Fruit fly (Drosophila melanogaster) whole organism, embryonic: ENCODE data around the gene Cyp4ac2.

Experiments used
- Ada2b ChIP-seq: fragments of 200-800 bp; sonication (Bioruptor generic); IDR thresholded peaks from 2 replicates; pipeline ENCODE4 v1.3.6; 2022; ENCODE audit warnings: missing biosample characterization, missing genetic modification characterization
- Atf6 ChIP-seq: fragments of 200-800 bp; sonication (Bioruptor generic); IDR thresholded peaks from 2 replicates; pipeline ENCODE4 v1.3.6; 2022; ENCODE audit warnings: missing biosample characterization, missing genetic modification characterization
- Awh ChIP-seq: fragments of 200-800 bp; sonication (Bioruptor generic); IDR thresholded peaks from 2 replicates; pipeline ENCODE4, ENCODE4 v1.3.6; 2022; ENCODE audit warnings: missing biosample characterization, missing genetic modification characterization
- CG11398 ChIP-seq: fragments of 200-800 bp; sonication (Bioruptor generic); optimal IDR thresholded peaks from 2 replicates; lab custom pipeline; 2016; ENCODE audit warnings: missing biosample characterization, missing genetic modification characterization
- CG12236 ChIP-seq: fragments of 200-800 bp; sonication (Bioruptor generic); optimal IDR thresholded peaks from 2 replicates; lab custom pipeline; 2016; ENCODE audit warnings: missing biosample characterization, missing genetic modification characterization
- CG12391 ChIP-seq: fragments of 200-800 bp; sonication (Bioruptor generic); optimal IDR thresholded peaks from 3 replicates; lab custom pipeline; 2018; ENCODE audit warnings: missing biosample characterization, mild to moderate bottlenecking, missing genetic modification characterization, moderate library complexity
- CG13296 ChIP-seq: fragments of 200-800 bp; sonication (Bioruptor generic); optimal IDR thresholded peaks from 3 replicates; lab custom pipeline; 2018; ENCODE audit warnings: missing biosample characterization, mild to moderate bottlenecking, missing genetic modification characterization
- CG15011 ChIP-seq: fragments of 200-800 bp; sonication (Bioruptor generic); optimal IDR thresholded peaks from 3 replicates; lab custom pipeline; 2018; ENCODE audit warnings: missing biosample characterization, mild to moderate bottlenecking, missing genetic modification characterization
- CG16863 ChIP-seq: fragments of 200-800 bp; sonication (Bioruptor generic); optimal IDR thresholded peaks from 3 replicates; lab custom pipeline; 2016; ENCODE audit warnings: missing biosample characterization, missing genetic modification characterization
- CG17359 ChIP-seq: fragments of 200-800 bp; sonication (Bioruptor generic); optimal IDR thresholded peaks from 3 replicates; lab custom pipeline; 2018; ENCODE audit warnings: missing biosample characterization, mild to moderate bottlenecking, missing genetic modification characterization, moderate library complexity
- CG17361 ChIP-seq: fragments of 200-800 bp; sonication (Bioruptor generic); IDR thresholded peaks from 3 replicates; pipeline ENCODE4 v1.3.6; 2022; ENCODE audit warnings: missing biosample characterization, missing genetic modification characterization
- CG18262 ChIP-seq: fragments of 200-800 bp; optimal IDR thresholded peaks from 3 replicates; lab custom pipeline; 2019; ENCODE audit warnings: missing biosample characterization, mild to moderate bottlenecking, missing genetic modification characterization, moderate library complexity
- CG2712 ChIP-seq: fragments of 200-800 bp; optimal IDR thresholded peaks from 3 replicates; lab custom pipeline; 2019; ENCODE audit warnings: missing biosample characterization, mild to moderate bottlenecking, missing genetic modification characterization, moderate library complexity
- CG8290 ChIP-seq, 3 experiments: fragments of 200-800 bp; sonication (Bioruptor generic); optimal IDR thresholded peaks; 2 replicates each; lab custom pipeline; 2016 to 2019; ENCODE audit warnings: missing biosample characterization in 3 of 3, missing genetic modification characterization in 3 of 3, mild to moderate bottlenecking in 2 of 3, moderate library complexity in 1 of 3
- CG9727 ChIP-seq: fragments of 200-800 bp; sonication (Bioruptor generic); optimal IDR thresholded peaks from 3 replicates; lab custom pipeline; 2017; ENCODE audit warnings: missing biosample characterization, mild to moderate bottlenecking, missing genetic modification characterization
- D ChIP-seq, 2 experiments: fragments of 200-800 bp in 1 of 2; fragments of >200 bp in 1 of 2; sonication (Bioruptor generic) in 1 of 2; optimal IDR thresholded peaks; 2 replicates in 1 of 2; 3 replicates in 1 of 2; lab custom pipeline; 2017; ENCODE audit warnings: mild to moderate bottlenecking in 1 of 2, missing biosample characterization in 1 of 2, missing genetic modification characterization in 1 of 2, missing genetic modification reagents in 1 of 2
- Doc3 ChIP-seq: fragments of 200-800 bp; sonication (Bioruptor generic); IDR thresholded peaks from 3 replicates; pipeline ENCODE4 v1.3.6; 2022; ENCODE audit warnings: missing biosample characterization, missing genetic modification characterization; ENCODE audit not compliant: partially characterized antibody
- Dp ChIP-seq: fragments of 200-800 bp; sonication (Bioruptor generic); optimal IDR thresholded peaks from 2 replicates; lab custom pipeline; 2018; ENCODE audit warnings: missing biosample characterization, mild to moderate bottlenecking, missing genetic modification characterization, moderate library complexity
- Drgx ChIP-seq: fragments of 200-800 bp; sonication (Bioruptor generic); IDR thresholded peaks from 2 replicates; pipeline ENCODE4 v1.3.6; 2022; ENCODE audit warnings: missing biosample characterization, missing genetic modification characterization
- Gsc ChIP-seq: fragments of 200-800 bp; sonication (Bioruptor generic); IDR thresholded peaks from 2 replicates; pipeline ENCODE4 v1.3.6; 2022; ENCODE audit warnings: missing biosample characterization, missing genetic modification characterization
- H2.0 ChIP-seq: fragments of 200-800 bp; sonication (Bioruptor generic); IDR thresholded peaks from 2 replicates; pipeline ENCODE4 v1.3.6; 2022; ENCODE audit warnings: missing biosample characterization, missing genetic modification characterization
- Kr ChIP-seq: fragments of 200-800 bp; sonication (Bioruptor generic); optimal IDR thresholded peaks from 2 replicates; lab custom pipeline; 2017; ENCODE audit warnings: missing biosample characterization, mild to moderate bottlenecking, missing genetic modification characterization
- Lhr ChIP-seq: fragments of 200-800 bp; sonication (Bioruptor generic); optimal IDR thresholded peaks from 3 replicates; lab custom pipeline; 2017; ENCODE audit warnings: mild to moderate bottlenecking, missing biosample characterization, missing genetic modification reagents, missing genetic modification characterization
- MESR4 ChIP-seq: fragments of 200-800 bp; sonication (Bioruptor generic); optimal IDR thresholded peaks from 2 replicates; lab custom pipeline; 2018; ENCODE audit warnings: missing biosample characterization, mild to moderate bottlenecking, missing genetic modification characterization, moderate library complexity
- Max ChIP-seq: fragments of 200-800 bp; sonication (Bioruptor generic); optimal IDR thresholded peaks from 2 replicates; lab custom pipeline; 2016; ENCODE audit warnings: missing biosample characterization, mild to moderate bottlenecking, missing genetic modification characterization
- PHDP ChIP-seq: fragments of 200-800 bp; sonication (Bioruptor generic); optimal IDR thresholded peaks from 3 replicates; lab custom pipeline; 2018; ENCODE audit warnings: missing biosample characterization, mild to moderate bottlenecking, missing genetic modification characterization, moderate library complexity
- Pdp1 ChIP-seq, 2 experiments: fragments of 200-800 bp; sonication (Bioruptor generic); optimal IDR thresholded peaks; 3 replicates each; lab custom pipeline; 2016; ENCODE audit warnings: missing biosample characterization in 2 of 2, missing genetic modification characterization in 2 of 2, mild to moderate bottlenecking in 1 of 2, moderate library complexity in 1 of 2
- Xrp1 ChIP-seq: fragments of 200-800 bp; sonication (Bioruptor generic); IDR thresholded peaks from 2 replicates; pipeline ENCODE4 v1.3.6; 2022; ENCODE audit warnings: missing biosample characterization, missing genetic modification characterization
- bsh ChIP-seq, 2 experiments: fragments of 200-800 bp; sonication (Bioruptor generic); optimal IDR thresholded peaks; 2 replicates each; lab custom pipeline; 2017 to 2018; ENCODE audit warnings: mild to moderate bottlenecking in 2 of 2, missing biosample characterization in 2 of 2, missing genetic modification characterization in 2 of 2, moderate library complexity in 1 of 2
- dmrt11E ChIP-seq: fragments of 200-800 bp; sonication (Bioruptor generic); optimal IDR thresholded peaks from 3 replicates; lab custom pipeline; 2018; ENCODE audit warnings: missing biosample characterization, mild to moderate bottlenecking, missing genetic modification characterization, moderate library complexity
- gem ChIP-seq: fragments of 200-800 bp; sonication (Bioruptor generic); optimal IDR thresholded peaks from 2 replicates; lab custom pipeline; 2019; ENCODE audit warnings: missing biosample characterization, mild to moderate bottlenecking, missing genetic modification characterization, moderate library complexity
- gfzf ChIP-seq: fragments of 200-800 bp; sonication (Bioruptor generic); optimal IDR thresholded peaks from 2 replicates; lab custom pipeline; 2016; ENCODE audit warnings: missing biosample characterization, mild to moderate bottlenecking, missing genetic modification characterization, moderate library complexity
- lilli ChIP-seq: fragments of 200-800 bp; sonication (Bioruptor generic); optimal IDR thresholded peaks from 3 replicates; lab custom pipeline; 2016; ENCODE audit warnings: missing biosample characterization, missing genetic modification characterization
- mirr ChIP-seq: fragments of 200-800 bp; sonication (Bioruptor generic); optimal IDR thresholded peaks from 3 replicates; lab custom pipeline; 2018; ENCODE audit warnings: missing biosample characterization, mild to moderate bottlenecking, missing genetic modification characterization
- oc ChIP-seq: fragments of 200-800 bp; sonication (Bioruptor generic); optimal IDR thresholded peaks from 2 replicates; lab custom pipeline; 2018; ENCODE audit warnings: missing biosample characterization, mild to moderate bottlenecking, missing genetic modification characterization, moderate library complexity
- otp ChIP-seq: fragments of 200-800 bp; sonication (Bioruptor generic); IDR thresholded peaks from 3 replicates; pipeline ENCODE4, ENCODE4 v1.3.6; 2022; ENCODE audit warnings: missing biosample characterization, missing genetic modification characterization
- pho ChIP-seq: fragments of 200-800 bp; sonication (Bioruptor generic); optimal IDR thresholded peaks from 2 replicates; lab custom pipeline; 2016; ENCODE audit warnings: missing biosample characterization, missing genetic modification characterization
- run ChIP-seq: fragments of 200-800 bp; sonication (Bioruptor generic); optimal IDR thresholded peaks from 3 replicates; lab custom pipeline; 2018; ENCODE audit warnings: missing biosample characterization, mild to moderate bottlenecking, missing genetic modification characterization
- sna ChIP-seq: fragments of 200-800 bp; sonication (Bioruptor generic); IDR thresholded peaks from 2 replicates; pipeline ENCODE4 v1.3.6; 2022; ENCODE audit warnings: missing biosample characterization, missing genetic modification characterization; ENCODE audit not compliant: partially characterized antibody
- sug ChIP-seq: fragments of 200-800 bp; optimal IDR thresholded peaks from 2 replicates; lab custom pipeline; 2019; ENCODE audit warnings: missing biosample characterization, mild to moderate bottlenecking, missing genetic modification characterization, moderate library complexity
- trem ChIP-seq: fragments of 200-800 bp; optimal IDR thresholded peaks from 3 replicates; lab custom pipeline; 2019; ENCODE audit warnings: missing biosample characterization, mild to moderate bottlenecking, missing genetic modification characterization, moderate library complexity

Cyp4ac2 gene

dm6 chr2L:5231437-5231836 lies 34.8 kb upstream of the Cyp4ac2 start (continued):
- 0 out of 3 replicates have a peak, but pooled peaks have one; percentile 11 for TF ChIP-seq CG17361 (GFP tag; lab: Robert Waterston, UW)
- no peak; the same call in 1 of the 2 replicates for TF ChIP-seq Atf6 (GFP tag; lab: Robert Waterston, UW)
- TF ChIP-seq CG16863 = no peak
- TF ChIP-seq Pdp1 (GFP tag; optimal IDR thresholded peaks at IDR 0.05; lab: Kevin White, UChicago) = no peak
- no peak for TF ChIP-seq sna
- peak; percentile 14 for TF ChIP-seq lilli
- TF ChIP-seq Dp = no peak
- TF ChIP-seq Ada2b (GFP tag; lab: Robert Waterston, UW) = 0 out of 2 replicates have a peak, but pooled peaks have one; percentile 19
- no peak for TF ChIP-seq sug (tag; lab: Kevin White, UChicago)
- peak; percentile 4 for TF ChIP-seq CG12391 (tag; lab: Kevin White, UChicago)
- no peak for TF ChIP-seq CG13296 (GFP tag; lab: Kevin White, UChicago)
- TF ChIP-seq Awh = no peak
- TF ChIP-seq CG8290 (GFP tag; optimal IDR thresholded peaks at IDR 0.05; lab: Kevin White, UChicago) = peak; percentile 0
- no peak for TF ChIP-seq CG8290 (tag; optimal IDR thresholded peaks at IDR 0.05; lab: Kevin White, UChicago)
- peak; percentile 14 for TF ChIP-seq oc
- peak; percentile 33 for TF ChIP-seq CG18262
- no peak for TF ChIP-seq CG12236 (GFP tag; lab: Kevin White, UChicago)
- peak; percentile 36 for TF ChIP-seq dmrt11E
- TF ChIP-seq MESR4 (GFP tag; lab: Kevin White, UChicago) = no peak
- TF ChIP-seq otp (GFP tag; lab: Robert Waterston, UW) = 0 out of 3 replicates have a peak, but pooled peaks have one; percentile 16
- no peak for TF ChIP-seq D (optimal IDR thresholded peaks at IDR 0.05; lab: Kevin White, UChicago)
- TF ChIP-seq D (GFP tag; optimal IDR thresholded peaks at IDR 0.05; lab: Kevin White, UChicago) = no peak
- 0 out of 2 replicates have a peak, but pooled peaks have one; percentile 31 for TF ChIP-seq H2.0
- TF ChIP-seq CG17359 = peak; percentile 9
- TF ChIP-seq Xrp1 (GFP tag; lab: Robert Waterston, UW) = peak; percentile 25; the same call in 1 of the 2 replicates
- TF ChIP-seq CG11398 (GFP tag; lab: Kevin White, UChicago) = no peak
- TF ChIP-seq trem (tag; lab: Kevin White, UChicago) = no peak
- no peak for TF ChIP-seq CG15011 (GFP tag; lab: Kevin White, UChicago)
- no peak for TF ChIP-seq gfzf (GFP tag; lab: Kevin White, UChicago)
- TF ChIP-seq Doc3 (GFP tag; lab: Robert Waterston, UW) = no peak
- no peak for TF ChIP-seq Lhr (GFP tag; lab: Kevin White, UChicago)
- no peak for TF ChIP-seq Drgx (GFP tag; lab: Robert Waterston, UW)
- peak in 1 of 2 experiments; percentile 16 for TF ChIP-seq bsh (GFP tag; optimal IDR thresholded peaks at IDR 0.05; lab: Kevin White, UChicago)
- TF ChIP-seq CG9727 (GFP tag; lab: Kevin White, UChicago) = peak; percentile 2
- TF ChIP-seq pho = no peak
- TF ChIP-seq Max (GFP tag; lab: Kevin White, UChicago) = no peak
- peak; percentile 18 for TF ChIP-seq CG2712 (tag; lab: Kevin White, UChicago)
- no peak for TF ChIP-seq PHDP (tag; lab: Kevin White, UChicago)
- TF ChIP-seq Kr (GFP tag; lab: Kevin White, UChicago) = no peak
- peak; percentile 48 for TF ChIP-seq gem (tag; lab: Kevin White, UChicago)
- TF ChIP-seq mirr (GFP tag; lab: Kevin White, UChicago) = no peak
- TF ChIP-seq run = no peak
- no peak for TF ChIP-seq Gsc (GFP tag; lab: Robert Waterston, UW)
